Fruit fly (Drosophila melanogaster) whole organism, embryonic: ENCODE results near the gene Oatp74D.
A peak's percentile ranks its signal among the peaks of the same experiment; 100 is the strongest.

Source experiments
- Adf1 ChIP-seq: fragments of 200-800 bp; sonication (Bioruptor generic); IDR thresholded peaks from 2 replicates; pipeline ENCODE4 v1.3.6; 2022; ENCODE audit warnings: missing biosample characterization, missing genetic modification characterization
- Atf6 ChIP-seq: fragments of 200-800 bp; sonication (Bioruptor generic); IDR thresholded peaks from 2 replicates; pipeline ENCODE4 v1.3.6; 2022; ENCODE audit warnings: missing biosample characterization, missing genetic modification characterization
- BtbVII ChIP-seq: fragments of 200-800 bp; sonication (Bioruptor generic); optimal IDR thresholded peaks from 3 replicates; lab custom pipeline; 2017; ENCODE audit warnings: missing biosample characterization, mild to moderate bottlenecking, missing genetic modification characterization
- CG14710 ChIP-seq: fragments of 200-800 bp; sonication (Bioruptor generic); optimal IDR thresholded peaks from 3 replicates; lab custom pipeline; 2019; ENCODE audit warnings: missing biosample characterization, mild to moderate bottlenecking, missing genetic modification characterization, moderate library complexity
- CG1603 ChIP-seq: fragments of 200-800 bp; sonication (Bioruptor generic); optimal IDR thresholded peaks from 2 replicates; lab custom pipeline; 2019; ENCODE audit warnings: missing biosample characterization, mild to moderate bottlenecking, missing genetic modification characterization, moderate library complexity
- CG16813 ChIP-seq: fragments of 200-800 bp; sonication (Bioruptor generic); IDR thresholded peaks from 3 replicates; pipeline ENCODE4 v1.3.6; 2022; ENCODE audit warnings: missing biosample characterization, missing genetic modification characterization; ENCODE audit not compliant: partially characterized antibody
- CG17385 ChIP-seq: fragments of 200-800 bp; sonication (Bioruptor generic); optimal IDR thresholded peaks from 3 replicates; lab custom pipeline; 2018; ENCODE audit warnings: missing biosample characterization, mild to moderate bottlenecking, missing genetic modification characterization
- CG2202 ChIP-seq: fragments of 200-800 bp; sonication (Bioruptor generic); optimal IDR thresholded peaks from 2 replicates; lab custom pipeline; 2018; ENCODE audit warnings: missing biosample characterization, mild to moderate bottlenecking, missing genetic modification characterization
- CG31365 ChIP-seq: fragments of 200-800 bp; sonication (Bioruptor generic); optimal IDR thresholded peaks from 2 replicates; lab custom pipeline; 2018; ENCODE audit warnings: missing biosample characterization, mild to moderate bottlenecking, missing genetic modification characterization
- CG33213 ChIP-seq: fragments of 200-800 bp; sonication (Bioruptor generic); optimal IDR thresholded peaks from 3 replicates; lab custom pipeline; 2016; ENCODE audit warnings: missing biosample characterization, missing genetic modification characterization
- CG4360 ChIP-seq: fragments of 200-800 bp; sonication (Bioruptor generic); IDR thresholded peaks from 2 replicates; pipeline ENCODE4 v1.3.6; 2022; ENCODE audit warnings: missing biosample characterization, missing genetic modification characterization
- CG5180 ChIP-seq: fragments of 200-800 bp; sonication (Bioruptor generic); optimal IDR thresholded peaks from 3 replicates; lab custom pipeline; 2017; ENCODE audit warnings: missing biosample characterization, missing genetic modification characterization, mild to moderate bottlenecking, moderate library complexity, missing genetic modification reagents
- CG7271 ChIP-seq: fragments of 200-800 bp; sonication (Bioruptor generic); optimal IDR thresholded peaks from 2 replicates; lab custom pipeline; 2018; ENCODE audit warnings: missing biosample characterization, mild to moderate bottlenecking, missing genetic modification characterization, moderate library complexity
- CG7357 ChIP-seq: fragments of 200-800 bp; sonication (Bioruptor generic); IDR thresholded peaks from 3 replicates; pipeline ENCODE4 v1.3.6; 2022; ENCODE audit warnings: missing biosample characterization, missing genetic modification characterization
- CG7987 ChIP-seq: fragments of 200-800 bp; sonication (Bioruptor generic); optimal IDR thresholded peaks from 2 replicates; lab custom pipeline; 2018; ENCODE audit warnings: missing biosample characterization, mild to moderate bottlenecking, missing genetic modification characterization, moderate library complexity
- CHES-1-like ChIP-seq: fragments of 200-800 bp; sonication (Bioruptor generic); optimal IDR thresholded peaks from 2 replicates; lab custom pipeline; 2016; ENCODE audit warnings: missing biosample characterization, missing genetic modification characterization
- Dek ChIP-seq: fragments of 200-800 bp; sonication (Bioruptor generic); optimal IDR thresholded peaks from 3 replicates; lab custom pipeline; 2019; ENCODE audit warnings: missing biosample characterization, mild to moderate bottlenecking, missing genetic modification characterization, moderate library complexity
- Eip74EF ChIP-seq, 2 experiments: fragments of 200-800 bp in 1 of 2; fragments of >200 bp in 1 of 2; sonication (Bioruptor generic) in 1 of 2; optimal IDR thresholded peaks; 2 replicates each; lab custom pipeline; 2017 to 2019; ENCODE audit warnings: missing biosample characterization in 2 of 2, missing genetic modification characterization in 2 of 2, mild to moderate bottlenecking in 1 of 2, moderate library complexity in 1 of 2
- Ets65A ChIP-seq: fragments of 200-800 bp; sonication (Bioruptor generic); peaks from one replicate; lab custom pipeline; 2016; ENCODE audit warnings: missing biosample characterization, missing genetic modification characterization
- Ets97D ChIP-seq: fragments of 200-800 bp; sonication (Bioruptor generic); optimal IDR thresholded peaks from 3 replicates; lab custom pipeline; 2016; ENCODE audit warnings: missing biosample characterization, missing genetic modification characterization
- HmgZ ChIP-seq: fragments of 200-800 bp; sonication (Bioruptor generic); optimal IDR thresholded peaks from 2 replicates; lab custom pipeline; 2018; ENCODE audit warnings: missing biosample characterization, mild to moderate bottlenecking, missing genetic modification characterization
- Hr39 ChIP-seq: fragments of >200 bp; optimal IDR thresholded peaks from 2 replicates; lab custom pipeline; 2017
- MBD-R2 ChIP-seq: fragments of 200-800 bp; sonication (Bioruptor generic); IDR thresholded peaks from 2 replicates; pipeline ENCODE4 v1.3.6; 2022; ENCODE audit warnings: missing biosample characterization, missing genetic modification characterization
- Mad ChIP-seq: fragments of 200-800 bp; sonication (Bioruptor generic); optimal IDR thresholded peaks from 2 replicates; lab custom pipeline; 2016; ENCODE audit warnings: missing biosample characterization, missing genetic modification characterization
- NC2β ChIP-seq: fragments of 200-800 bp; sonication (Bioruptor generic); optimal IDR thresholded peaks from 2 replicates; lab custom pipeline; 2016; ENCODE audit warnings: missing biosample characterization, missing genetic modification characterization
- Neu2 ChIP-seq: fragments of 200-800 bp; sonication (Bioruptor generic); optimal IDR thresholded peaks from 3 replicates; lab custom pipeline; 2016; ENCODE audit warnings: missing biosample characterization, missing genetic modification characterization, borderline replicate concordance
- Nf-YB ChIP-seq: fragments of 200-800 bp; sonication (Bioruptor generic); optimal IDR thresholded peaks from 3 replicates; lab custom pipeline; 2019; ENCODE audit warnings: missing biosample characterization, mild to moderate bottlenecking, missing genetic modification characterization, moderate library complexity
- NfI ChIP-seq: fragments of 200-800 bp; sonication (Bioruptor generic); optimal IDR thresholded peaks from 3 replicates; lab custom pipeline; 2018; ENCODE audit warnings: missing biosample characterization, mild to moderate bottlenecking, missing genetic modification characterization, moderate library complexity
- Oaz ChIP-seq: fragments of 200-800 bp; sonication (Bioruptor generic); IDR thresholded peaks from 2 replicates; pipeline ENCODE4 v1.3.6; 2022; ENCODE audit warnings: missing biosample characterization, missing genetic modification characterization
- Sry-δ ChIP-seq: fragments of 200-800 bp; sonication (Bioruptor generic); optimal IDR thresholded peaks from 2 replicates; lab custom pipeline; 2016; ENCODE audit warnings: missing biosample characterization, missing genetic modification characterization
- YL-1 ChIP-seq: fragments of 200-800 bp; sonication (Bioruptor generic); optimal IDR thresholded peaks from 3 replicates; lab custom pipeline; 2017; ENCODE audit warnings: missing biosample characterization, mild to moderate bottlenecking, missing genetic modification characterization
- al ChIP-seq: fragments of 200-800 bp; sonication (Bioruptor generic); IDR thresholded peaks from 2 replicates; pipeline ENCODE4 v1.3.6; 2022; ENCODE audit warnings: missing biosample characterization, missing genetic modification characterization
- cato ChIP-seq: fragments of 200-800 bp; sonication (Bioruptor generic); optimal IDR thresholded peaks from 2 replicates; lab custom pipeline; 2016; ENCODE audit warnings: missing biosample characterization, missing genetic modification characterization, borderline replicate concordance
- chinmo ChIP-seq: fragments of 200-800 bp; sonication (Bioruptor generic); IDR thresholded peaks from 4 replicates; pipeline ENCODE4 v1.3.6; 2022; ENCODE audit warnings: missing biosample characterization, missing genetic modification characterization; ENCODE audit not compliant: partially characterized antibody
- crp ChIP-seq, 2 experiments: fragments of 200-800 bp; sonication (Bioruptor generic); optimal IDR thresholded peaks; 2 replicates in 1 of 2; 3 replicates in 1 of 2; lab custom pipeline; 2017; ENCODE audit warnings: missing biosample characterization in 2 of 2, missing genetic modification characterization in 2 of 2, mild to moderate bottlenecking in 1 of 2, moderate library complexity in 1 of 2
- dm ChIP-seq: fragments of 200-800 bp; sonication (Bioruptor generic); optimal IDR thresholded peaks from 3 replicates; lab custom pipeline; 2016; ENCODE audit warnings: missing biosample characterization, missing genetic modification characterization
- ems ChIP-seq: fragments of 200-800 bp; sonication (Bioruptor generic); optimal IDR thresholded peaks from 3 replicates; lab custom pipeline; 2016; ENCODE audit warnings: missing biosample characterization, missing genetic modification characterization
- exex ChIP-seq: fragments of 200-800 bp; sonication (Bioruptor generic); optimal IDR thresholded peaks from 4 replicates; lab custom pipeline; 2018; ENCODE audit warnings: missing biosample characterization, mild to moderate bottlenecking, missing genetic modification characterization, moderate library complexity
- fu2 ChIP-seq: fragments of 200-800 bp; sonication (Bioruptor generic); optimal IDR thresholded peaks from 2 replicates; lab custom pipeline; 2016; ENCODE audit warnings: missing biosample characterization, missing genetic modification characterization
- gro ChIP-seq: fragments of 200-800 bp; sonication (Bioruptor generic); optimal IDR thresholded peaks from 2 replicates; lab custom pipeline; 2016; ENCODE audit warnings: missing biosample characterization, missing genetic modification characterization
- her ChIP-seq: fragments of 200-800 bp; sonication (Bioruptor generic); optimal IDR thresholded peaks from 2 replicates; lab custom pipeline; 2016; ENCODE audit warnings: missing biosample characterization, missing genetic modification characterization
- ind ChIP-seq: fragments of 200-800 bp; sonication (Bioruptor generic); optimal IDR thresholded peaks from 3 replicates; lab custom pipeline; 2016; ENCODE audit warnings: missing biosample characterization, missing genetic modification characterization
- nau ChIP-seq: fragments of 200-800 bp; sonication (Bioruptor generic); optimal IDR thresholded peaks from 3 replicates; lab custom pipeline; 2017; ENCODE audit warnings: missing biosample characterization, mild to moderate bottlenecking, missing genetic modification characterization, missing genetic modification reagents
- nerfin-2 ChIP-seq: fragments of 200-800 bp; sonication (Bioruptor generic); IDR thresholded peaks from 2 replicates; pipeline ENCODE4 v1.3.6; 2022; ENCODE audit warnings: missing biosample characterization, missing genetic modification characterization; ENCODE audit not compliant: partially characterized antibody
- rib ChIP-seq: fragments of 200-800 bp; sonication (Bioruptor generic); IDR thresholded peaks from 2 replicates; pipeline ENCODE4 v1.3.6; 2022; ENCODE audit warnings: missing biosample characterization, missing genetic modification characterization
- unc-4 ChIP-seq: fragments of 200-800 bp; sonication (Bioruptor generic); IDR thresholded peaks from 2 replicates; pipeline ENCODE4 v1.3.6; 2022; ENCODE audit warnings: missing biosample characterization, missing genetic modification characterization; ENCODE audit not compliant: partially characterized antibody
- vvl ChIP-seq: fragments of 200-800 bp; sonication (Bioruptor generic); IDR thresholded peaks from 2 replicates; pipeline ENCODE4 v1.3.6; 2022; ENCODE audit warnings: missing biosample characterization, missing genetic modification characterization
- zf30C ChIP-seq: fragments of 200-800 bp; sonication (Bioruptor generic); optimal IDR thresholded peaks from 3 replicates; lab custom pipeline; 2018; ENCODE audit warnings: missing biosample characterization, mild to moderate bottlenecking, missing genetic modification characterization
- zfh2 ChIP-seq: fragments of 200-800 bp; sonication (Bioruptor generic); optimal IDR thresholded peaks from 2 replicates; lab custom pipeline; 2016; ENCODE audit warnings: missing biosample characterization, missing genetic modification characterization

Gene Oatp74D

DNA sequence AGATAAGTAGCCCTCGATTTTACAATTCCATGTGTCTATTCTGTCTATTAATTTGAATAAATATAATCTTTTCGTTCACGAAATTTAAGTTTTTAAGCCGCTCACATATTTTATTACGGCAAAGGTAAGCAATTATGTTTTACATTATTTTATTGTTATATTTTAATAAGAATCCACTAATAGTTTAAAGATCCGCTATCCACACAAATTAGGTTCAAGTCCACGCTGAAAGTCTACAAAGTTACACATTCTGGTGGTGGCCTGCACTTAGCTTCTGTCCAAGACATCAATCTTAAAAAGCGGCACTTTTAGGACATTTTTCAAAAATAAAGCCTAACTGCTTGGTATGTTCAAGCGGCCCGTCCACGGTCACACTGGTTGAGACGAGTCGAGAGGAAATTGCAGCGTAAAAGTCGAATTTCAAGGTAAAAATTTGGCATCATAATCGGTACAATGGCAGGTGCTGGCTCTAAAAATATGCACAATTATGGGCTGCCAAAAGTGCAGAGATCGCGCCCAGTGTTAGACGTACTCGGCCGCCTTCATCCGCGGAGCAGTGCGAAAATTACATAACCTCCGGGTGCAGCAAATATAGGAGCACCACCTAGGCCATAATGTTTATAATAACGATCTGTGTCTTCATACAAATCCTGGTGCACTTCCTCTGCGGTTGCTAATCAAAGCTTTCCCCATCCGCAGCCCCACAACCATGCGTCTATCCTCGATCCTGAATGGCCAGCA, 12.0 kb upstream of the Oatp74D start, which contains the start of the genes UQCR-Q and CG46525 (continued):
- TF ChIP-seq al (GFP tag; lab: Robert Waterston, UW): no peak
- 0 out of 2 replicates have a peak, but pooled peaks have one; percentile 26 for TF ChIP-seq vvl
- peak; percentile 33; the same call in 1 of the 4 replicates for TF ChIP-seq chinmo
- TF ChIP-seq CHES-1-like: no peak
- TF ChIP-seq cato (GFP tag; lab: Kevin White, UChicago): no peak
- TF ChIP-seq NfI (GFP tag; lab: Kevin White, UChicago): peak; percentile 15
- no peak for TF ChIP-seq zfh2 (GFP tag; lab: Kevin White, UChicago)
- no peak for TF ChIP-seq ems
- TF ChIP-seq CG5180: no peak
- peak; percentile 81 for TF ChIP-seq Ets97D
- peak; percentile 15 for TF ChIP-seq Mad (GFP tag; lab: Kevin White, UChicago)
- TF ChIP-seq her: no peak
- TF ChIP-seq ind: no peak
- TF ChIP-seq Adf1 (GFP tag; lab: Robert Waterston, UW): no peak
- no peak for TF ChIP-seq Atf6 (GFP tag; lab: Robert Waterston, UW)
- no peak for TF ChIP-seq Hr39 (lab: Kevin White, UChicago)
- peak; percentile 72 for TF ChIP-seq CG33213 (GFP tag; lab: Kevin White, UChicago)
- 0 out of 2 replicates have a peak, but pooled peaks have one; percentile 36 for TF ChIP-seq unc-4 (GFP tag; lab: Robert Waterston, UW)
- TF ChIP-seq Ets65A (GFP tag; lab: Kevin White, UChicago): peak; percentile 53
- no peak for TF ChIP-seq Neu2 (GFP tag; lab: Kevin White, UChicago)
- TF ChIP-seq BtbVII (GFP tag; lab: Kevin White, UChicago): no peak
- no peak for TF ChIP-seq Eip74EF (GFP tag; optimal IDR thresholded peaks at IDR 0.05; lab: Kevin White, UChicago)
- no peak for TF ChIP-seq CG17385 (GFP tag; lab: Kevin White, UChicago)
- peak; percentile 44 for TF ChIP-seq MBD-R2 (GFP tag; lab: Robert Waterston, UW)
- TF ChIP-seq Nf-YB (GFP tag; lab: Kevin White, UChicago): peak; percentile 13
- TF ChIP-seq nerfin-2 (GFP tag; lab: Robert Waterston, UW): no peak
- peak; percentile 85 for TF ChIP-seq HmgZ (tag; lab: Kevin White, UChicago)
- peak; percentile 59 for TF ChIP-seq exex
- TF ChIP-seq Sry-δ (GFP tag; lab: Kevin White, UChicago): peak; percentile 47
- no peak for TF ChIP-seq Oaz (GFP tag; lab: Robert Waterston, UW)
- no peak for TF ChIP-seq nau (GFP tag; lab: Kevin White, UChicago)
- no peak for TF ChIP-seq dm
- TF ChIP-seq CG14710 (tag; lab: Kevin White, UChicago): peak; percentile 56
- peak in 1 of 2 experiments; percentile 55 for TF ChIP-seq crp (GFP tag; optimal IDR thresholded peaks at IDR 0.05; lab: Kevin White, UChicago)
- TF ChIP-seq YL-1 (GFP tag; lab: Kevin White, UChicago): peak; percentile 68
- TF ChIP-seq zf30C (GFP tag; lab: Kevin White, UChicago): no peak
- TF ChIP-seq CG4360 (GFP tag; lab: Robert Waterston, UW): no peak
- no peak for TF ChIP-seq rib (GFP tag; lab: Robert Waterston, UW)
- no peak for TF ChIP-seq fu2 (GFP tag; lab: Kevin White, UChicago)
- peak; percentile 48 for TF ChIP-seq CG16813
- TF ChIP-seq gro (GFP tag; lab: Kevin White, UChicago): no peak
- TF ChIP-seq CG31365 (tag; lab: Kevin White, UChicago): no peak
- TF ChIP-seq Dek (tag; lab: Kevin White, UChicago): peak; percentile 50
- no peak for TF ChIP-seq CG2202 (tag; lab: Kevin White, UChicago)
- TF ChIP-seq CG7271 (tag; lab: Kevin White, UChicago): no peak
- no peak for TF ChIP-seq NC2β
- peak; percentile 72 for TF ChIP-seq CG1603 (tag; lab: Kevin White, UChicago)
- TF ChIP-seq CG7987 (GFP tag; lab: Kevin White, UChicago): peak; percentile 8
- TF ChIP-seq CG7357 (GFP tag; lab: Robert Waterston, UW): no peak
